Fruit fly (Drosophila melanogaster): ENCODE results near the gene CG7523.
A peak's percentile ranks its signal among the peaks of the same experiment; 100 is the strongest.

The CG7523 gene

DNA sequence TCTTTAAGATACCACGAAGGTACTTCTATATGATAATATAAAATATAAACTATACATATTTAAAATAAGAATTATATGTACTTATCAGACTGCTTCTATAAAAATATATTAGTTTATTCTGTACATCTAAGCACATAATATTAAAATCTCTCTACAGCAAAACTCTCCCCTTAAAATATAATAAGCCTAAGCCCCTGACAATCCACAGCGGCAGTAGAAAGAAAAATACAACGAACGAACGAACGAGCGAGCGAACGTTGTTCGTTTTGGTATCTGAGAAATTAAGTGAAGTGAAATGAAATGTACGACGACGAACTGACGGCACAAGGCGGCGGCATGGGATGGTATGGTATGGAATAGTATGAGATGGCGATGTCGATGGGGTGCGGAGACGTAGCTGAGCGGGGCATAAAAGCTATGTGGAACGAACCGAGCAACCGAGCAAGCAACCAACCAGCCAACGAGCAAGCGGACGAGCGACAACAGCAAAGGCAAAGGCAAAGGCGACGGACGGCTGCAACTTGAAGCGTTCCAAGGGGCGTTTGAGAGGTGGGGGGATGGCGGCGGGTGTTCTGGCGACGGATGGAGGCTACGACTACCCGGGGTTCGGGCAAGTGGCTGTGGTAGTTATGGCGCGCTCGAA, 29.9 kb upstream of the CG7523 start (continued):
- peak; percentile 95 for TF ChIP-seq Chrac-16 (GFP tag; optimal IDR thresholded peaks at IDR 0.05)
- no peak for TF ChIP-seq Dll (GFP tag; IDR thresholded peaks at IDR 0.05; ENCODE audit: partially characterized antibody)
- peak; percentile 95 for TF ChIP-seq CG9437 (GFP tag; optimal IDR thresholded peaks at IDR 0.05)
- TF ChIP-seq CG7987 (GFP tag; optimal IDR thresholded peaks at IDR 0.05) = peak; percentile 91
- TF ChIP-seq dysf (GFP tag; IDR thresholded peaks at IDR 0.05) = peak; percentile 99
- TF ChIP-seq hbn (GFP tag; IDR thresholded peaks at IDR 0.05; ENCODE audit: partially characterized antibody) = no peak; the same call in 1 of the 2 replicates
- TF ChIP-seq ems (GFP tag; optimal IDR thresholded peaks at IDR 0.05) = peak; percentile 88
- TF ChIP-seq zfh2 (GFP tag; optimal IDR thresholded peaks at IDR 0.05) = peak; percentile 83
- peak; percentile 90 for TF ChIP-seq CG5245 (GFP tag; optimal IDR thresholded peaks at IDR 0.05)
- TF ChIP-seq Poxn (GFP tag; IDR thresholded peaks at IDR 0.05) = peak; percentile 93
- peak; percentile 88 for TF ChIP-seq CG2199 (GFP tag; IDR thresholded peaks at IDR 0.05)
- peak; percentile 99 for TF ChIP-seq CG6683 (GFP tag; optimal IDR thresholded peaks at IDR 0.05)
- TF ChIP-seq salm (tag; optimal IDR thresholded peaks at IDR 0.05) = peak; percentile 98
- peak; percentile 96 for TF ChIP-seq CG43689 (GFP tag; IDR thresholded peaks at IDR 0.05)
- peak; percentile 93 for TF ChIP-seq CG11696 (GFP tag; IDR thresholded peaks at IDR 0.05)
- no peak for TF ChIP-seq cad (GFP tag; optimal IDR thresholded peaks at IDR 0.05)
- 0 out of 2 replicates have a peak, but pooled peaks have one; percentile 32 for TF ChIP-seq sna (GFP tag; IDR thresholded peaks at IDR 0.05; ENCODE audit: partially characterized antibody)
- TF ChIP-seq gt (GFP tag; IDR thresholded peaks at IDR 0.05) = peak; percentile 89
- peak; percentile 94 for TF ChIP-seq sim (GFP tag; IDR thresholded peaks at IDR 0.05)
- peak; percentile 99 for TF ChIP-seq HLH3B (GFP tag; IDR thresholded peaks at IDR 0.05)
- peak; percentile 95 for TF ChIP-seq C15 (GFP tag; IDR thresholded peaks at IDR 0.05)
- peak; percentile 98 for TF ChIP-seq CG15601 (tag; optimal IDR thresholded peaks at IDR 0.05)
- TF ChIP-seq shn (GFP tag; optimal IDR thresholded peaks at IDR 0.05) = peak; percentile 38
- peak; percentile 95 for TF ChIP-seq NFAT (GFP tag; IDR thresholded peaks at IDR 0.05)
- TF ChIP-seq CG3838 (GFP tag; optimal IDR thresholded peaks at IDR 0.05) = peak; percentile 87
- TF ChIP-seq slbo (GFP tag; IDR thresholded peaks at IDR 0.05) = peak; percentile 99
- peak; percentile 67 for TF ChIP-seq sima (GFP tag; optimal IDR thresholded peaks at IDR 0.05)
- TF ChIP-seq sens-2 (GFP tag; IDR thresholded peaks at IDR 0.05) = peak; percentile 91
- peak; percentile 69; the same call in 1 of the 2 replicates for TF ChIP-seq CkIIα-i1 (GFP tag; IDR thresholded peaks at IDR 0.05)
- peak; percentile 98 for TF ChIP-seq bcd (GFP tag; optimal IDR thresholded peaks at IDR 0.05)
- peak; percentile 100 for TF ChIP-seq Fer1 (GFP tag; optimal IDR thresholded peaks at IDR 0.05)
- no peak for TF ChIP-seq pita (GFP tag; optimal IDR thresholded peaks at IDR 0.05)
- TF ChIP-seq kni (GFP tag; optimal IDR thresholded peaks at IDR 0.05) = peak; percentile 69
- TF ChIP-seq tup (GFP tag; optimal IDR thresholded peaks at IDR 0.05) = peak; percentile 90
- peak; percentile 61 for TF ChIP-seq CG33213 (GFP tag; optimal IDR thresholded peaks at IDR 0.05)
- TF ChIP-seq CG14441 (GFP tag; IDR thresholded peaks at IDR 0.05) = peak; percentile 98
- peak; percentile 100 for TF ChIP-seq CG17361 (GFP tag; IDR thresholded peaks at IDR 0.05)
- TF ChIP-seq D (optimal IDR thresholded peaks at IDR 0.05) = no peak
- peak; percentile 98 for TF ChIP-seq D (GFP tag; optimal IDR thresholded peaks at IDR 0.05)
- peak; percentile 99 for TF ChIP-seq Ssrp (tag; optimal IDR thresholded peaks at IDR 0.05)
- TF ChIP-seq CG1647 (GFP tag; optimal IDR thresholded peaks at IDR 0.05) = peak; percentile 62
- TF ChIP-seq Dref (GFP tag; IDR thresholded peaks at IDR 0.05) = no peak; the same call in 1 of the 2 replicates
- no peak for TF ChIP-seq HLHmδ (GFP tag; optimal IDR thresholded peaks at IDR 0.05)
- TF ChIP-seq Gsc (GFP tag; IDR thresholded peaks at IDR 0.05) = peak; percentile 89
- TF ChIP-seq phol (tag; optimal IDR thresholded peaks at IDR 0.05) = peak; percentile 97
- peak; percentile 94 for TF ChIP-seq abd-A (tag; optimal IDR thresholded peaks at IDR 0.05)
- no peak for TF ChIP-seq CG12236 (GFP tag; optimal IDR thresholded peaks at IDR 0.05)
- TF ChIP-seq Antp (GFP tag; optimal IDR thresholded peaks at IDR 0.05) = peak; percentile 55
- peak in 1 of 3 experiments; percentile 97 for TF ChIP-seq lola (GFP tag; optimal IDR thresholded peaks at IDR 0.05)
- TF ChIP-seq MBD-R2 (GFP tag; IDR thresholded peaks at IDR 0.05) = peak; percentile 95
